Worm (Caenorhabditis elegans) whole organism, young adult: Measurements from ENCODE around the gene bbs-5.

Source experiments
- B0336.3 ChIP-seq: fragments of 200-800 bp; sonication (Bioruptor generic); IDR thresholded peaks from 2 replicates; pipeline ENCODE4 v1.3.6; 2022; ENCODE audit warnings: missing genetic modification characterization, missing compliant biosample characterization
- D2030.7 ChIP-seq: fragments of 200-800 bp; sonication (Bioruptor generic); IDR thresholded peaks from 2 replicates; pipeline ENCODE4 v1.3.6; 2022; ENCODE audit warnings: missing genetic modification reagents, missing genetic modification characterization, missing compliant biosample characterization
- F37B4.10 ChIP-seq: fragments of 200-800 bp; sonication (Bioruptor generic); IDR thresholded peaks from 2 replicates; pipeline ENCODE4 v1.3.6; 2022; ENCODE audit warnings: missing genetic modification characterization, missing compliant biosample characterization
- F52B5.7 ChIP-seq: sonication (generic microtip); optimal IDR thresholded peaks from 2 replicates; lab custom pipeline; 2016; ENCODE audit warnings: mild to moderate bottlenecking, missing genetic modification characterization, missing compliant biosample characterization
- K11D2.4 ChIP-seq: fragments of 200-800 bp; sonication (Bioruptor generic); IDR thresholded peaks from 2 replicates; pipeline ENCODE4 v1.3.6; 2022; ENCODE audit warnings: missing genetic modification reagents, missing genetic modification characterization, missing compliant biosample characterization
- T07F8.4 ChIP-seq: sonication (generic microtip); optimal IDR thresholded peaks from 2 replicates; lab custom pipeline; 2016; ENCODE audit warnings: mild to moderate bottlenecking, missing genetic modification characterization, moderate library complexity, missing compliant biosample characterization
- T26A5.8 ChIP-seq: sonication (generic microtip); optimal IDR thresholded peaks from 2 replicates; lab custom pipeline; 2016; ENCODE audit warnings: missing genetic modification characterization, missing compliant biosample characterization
- Y67H2A.10 ChIP-seq: fragments of 200-800 bp; sonication (Bioruptor generic); conservative IDR thresholded peaks from 2 replicates; pipeline ENCODE4 v1.3.6; 2022; ENCODE audit warnings: missing genetic modification reagents, missing genetic modification characterization, missing compliant biosample characterization
- aptf-3 ChIP-seq: fragments of 200-800 bp; sonication (Bioruptor generic); IDR thresholded peaks from 2 replicates; pipeline ENCODE4 v1.3.6; 2022; ENCODE audit warnings: missing genetic modification characterization, missing compliant biosample characterization
- attf-5 ChIP-seq: fragments of 200-800 bp; sonication (Bioruptor generic); optimal IDR thresholded peaks from 2 replicates; lab custom pipeline; 2018; ENCODE audit warnings: mild to moderate bottlenecking, missing genetic modification characterization, missing compliant biosample characterization
- attf-6 ChIP-seq: fragments of 200-800 bp; sonication (Bioruptor generic); IDR thresholded peaks from 2 replicates; pipeline ENCODE4 v1.3.6; 2022; ENCODE audit warnings: missing genetic modification reagents, missing genetic modification characterization, missing compliant biosample characterization
- bed-1 ChIP-seq: fragments of 200-800 bp; sonication (Bioruptor generic); IDR thresholded peaks from 2 replicates; pipeline ENCODE4 v1.3.6; 2022; ENCODE audit warnings: missing genetic modification reagents, missing genetic modification characterization, missing compliant biosample characterization
- bed-2 ChIP-seq: fragments of 200-800 bp; sonication (Bioruptor generic); IDR thresholded peaks from 2 replicates; pipeline ENCODE4 v1.3.6; 2022; ENCODE audit warnings: missing genetic modification reagents, missing genetic modification characterization, missing compliant biosample characterization
- cebp-2 ChIP-seq: fragments of 200-800 bp; sonication (Bioruptor generic); IDR thresholded peaks from 2 replicates; pipeline ENCODE4 v1.3.6; 2022; ENCODE audit warnings: missing genetic modification characterization, missing compliant biosample characterization
- ceh-100 ChIP-seq: fragments of 200-800 bp; sonication (Bioruptor generic); IDR thresholded peaks from 2 replicates; pipeline ENCODE4 v1.3.6; 2022; ENCODE audit warnings: missing genetic modification reagents, missing genetic modification characterization, missing compliant biosample characterization
- egl-18 ChIP-seq: fragments of 200-800 bp; sonication (Bioruptor generic); IDR thresholded peaks from 2 replicates; pipeline ENCODE4 v1.3.6; 2022; ENCODE audit warnings: missing genetic modification reagents, missing genetic modification characterization, missing compliant biosample characterization
- egl-44 ChIP-seq: fragments of 200-800 bp; sonication (Bioruptor generic); IDR thresholded peaks from 2 replicates; pipeline ENCODE4 v1.3.6; 2022; ENCODE audit warnings: missing genetic modification reagents, missing genetic modification characterization, missing compliant biosample characterization
- egrh-3 ChIP-seq: fragments of 200-800 bp; sonication (Bioruptor generic); IDR thresholded peaks from 2 replicates; pipeline ENCODE4 v1.3.6; 2022; ENCODE audit warnings: missing genetic modification reagents, missing genetic modification characterization, missing compliant biosample characterization
- gei-17 ChIP-seq: fragments of 200-800 bp; sonication (Bioruptor generic); optimal IDR thresholded peaks from 2 replicates; lab custom pipeline; 2018; ENCODE audit warnings: mild to moderate bottlenecking, missing genetic modification characterization, missing compliant biosample characterization
- let-526 ChIP-seq: fragments of 200-800 bp; sonication (Bioruptor generic); IDR thresholded peaks from 2 replicates; pipeline ENCODE4 v1.3.6; 2022; ENCODE audit warnings: missing genetic modification reagents, missing genetic modification characterization, missing compliant biosample characterization
- lin-26 ChIP-seq: fragments of 200-800 bp; sonication (Bioruptor generic); IDR thresholded peaks from 2 replicates; pipeline ENCODE4 v1.3.6; 2022; ENCODE audit warnings: missing genetic modification reagents, missing genetic modification characterization, missing compliant biosample characterization
- lir-1 ChIP-seq: fragments of 200-800 bp; sonication (Bioruptor generic); conservative IDR thresholded peaks from 2 replicates; pipeline ENCODE4 v1.3.6; 2022; ENCODE audit warnings: missing genetic modification reagents, missing genetic modification characterization, missing compliant biosample characterization
- lsy-27 ChIP-seq: sonication (generic microtip); optimal IDR thresholded peaks from 2 replicates; lab custom pipeline; 2017; ENCODE audit warnings: missing genetic modification characterization, mild to moderate bottlenecking, missing compliant biosample characterization, antibody characterized with exemption, missing genotype, borderline replicate concordance; ENCODE audit not compliant: insufficient read depth
- madf-10 ChIP-seq: sonication (generic microtip); optimal IDR thresholded peaks from 2 replicates; lab custom pipeline; 2016; ENCODE audit warnings: mild to moderate bottlenecking, missing genetic modification characterization, missing compliant biosample characterization
- madf-8 ChIP-seq: fragments of 200-800 bp; sonication (Bioruptor generic); conservative IDR thresholded peaks from 2 replicates; pipeline ENCODE4 v1.3.6; 2022; ENCODE audit warnings: missing genetic modification reagents, missing genetic modification characterization, missing compliant biosample characterization
- mel-28 ChIP-seq: sonication (generic microtip); optimal IDR thresholded peaks from 2 replicates; lab custom pipeline; 2016; ENCODE audit warnings: borderline replicate concordance, mild to moderate bottlenecking, missing genetic modification characterization, missing compliant biosample characterization
- nfyb-1 ChIP-seq: fragments of 200-800 bp; sonication (Bioruptor generic); IDR thresholded peaks from 2 replicates; pipeline ENCODE4 v1.3.6; 2022; ENCODE audit warnings: missing genetic modification reagents, missing genetic modification characterization, missing compliant biosample characterization
- pbrm-1 ChIP-seq: fragments of 200-800 bp; sonication (Bioruptor generic); IDR thresholded peaks from 2 replicates; pipeline ENCODE4 v1.3.6; 2022; ENCODE audit warnings: missing genetic modification reagents, missing genetic modification characterization, missing compliant biosample characterization
- pha-4 ChIP-seq: fragments of 150-350 bp; sonication (generic microtip); optimal IDR thresholded peaks from 2 replicates; lab custom pipeline; 2014; ENCODE audit warnings: missing biosample characterization, missing genetic modification reagents, missing genetic modification characterization
- repo-1 ChIP-seq: sonication (generic microtip); optimal IDR thresholded peaks from 2 replicates; lab custom pipeline; 2017; ENCODE audit warnings: mild to moderate bottlenecking, missing genetic modification characterization, missing compliant biosample characterization
- sdz-38 ChIP-seq: sonication (generic microtip); optimal IDR thresholded peaks from 2 replicates; lab custom pipeline; 2016; ENCODE audit warnings: missing genotype, missing genetic modification characterization, missing compliant biosample characterization
- sea-2 ChIP-seq: fragments of 200-800 bp; sonication (Bioruptor generic); IDR thresholded peaks from 2 replicates; pipeline ENCODE4 v1.3.6; 2022; ENCODE audit warnings: missing genetic modification characterization, missing compliant biosample characterization
- somi-1 ChIP-seq: fragments of 200-800 bp; sonication (Bioruptor generic); optimal IDR thresholded peaks from 2 replicates; lab custom pipeline; 2018; ENCODE audit warnings: mild to moderate bottlenecking, missing genetic modification characterization, missing compliant biosample characterization
- zfh-2 ChIP-seq: fragments of 200-800 bp; sonication (Bioruptor generic); conservative IDR thresholded peaks from 2 replicates; pipeline ENCODE4 v1.3.6; 2022; ENCODE audit warnings: missing genetic modification reagents, missing genetic modification characterization, missing compliant biosample characterization
- ztf-22 ChIP-seq: fragments of 200-800 bp; sonication (Bioruptor generic); optimal IDR thresholded peaks from 2 replicates; lab custom pipeline; 2018; ENCODE audit warnings: mild to moderate bottlenecking, missing genetic modification characterization, moderate library complexity, missing compliant biosample characterization

Gene bbs-5

ce11 chrIII:10240073-10240472, 21.5 kb downstream of the bbs-5 start:
- TF ChIP-seq bed-1 (GFP tag; lab: Robert Waterston, UW) (no peak), attf-5 (no peak)

DNA sequence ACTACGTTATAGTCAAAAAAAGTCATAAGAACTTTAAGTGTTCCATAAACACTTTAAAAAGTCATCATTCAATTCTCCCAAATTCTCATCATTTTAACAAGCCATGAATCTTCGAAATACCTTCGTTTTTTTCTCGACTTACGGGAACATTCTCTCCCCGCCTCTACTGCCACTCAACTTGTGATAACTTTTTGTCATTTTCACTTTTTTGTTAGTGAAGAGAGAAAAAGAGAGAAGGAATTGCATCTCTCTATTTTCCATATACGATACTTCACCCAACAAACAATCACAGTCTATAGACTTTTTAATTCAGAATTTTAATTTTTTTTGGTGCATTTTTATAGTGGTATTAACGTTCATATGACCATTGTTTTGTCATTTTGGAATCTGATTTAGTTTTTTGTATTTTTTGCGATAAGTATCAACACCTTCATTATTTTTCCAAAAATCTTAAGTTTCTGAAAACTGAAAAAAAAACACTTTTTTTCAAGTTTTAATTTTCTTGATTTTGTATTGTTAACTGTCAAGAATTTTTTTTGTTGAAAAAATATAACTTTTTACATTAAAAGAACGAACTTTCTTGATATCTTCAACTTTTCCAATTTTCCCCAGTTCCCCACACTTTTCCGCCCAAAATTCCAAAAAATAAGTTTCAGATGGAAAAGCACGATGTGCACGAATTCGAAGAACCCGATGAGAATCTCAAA, 23.0 kb downstream of the bbs-5 start, which contains the start of gene Y70G10A.3:
TSS of gene Y70G10A.3 (plus strand) at position 657 of the 707 bp plus-strand sequence.
- TF ChIP-seq lin-26 (GFP tag; lab: Robert Waterston, UW) (peak; percentile 42; the same call in 1 of the 2 replicates), egl-44 (GFP tag; lab: Robert Waterston, UW) (no peak), pha-4 (tag; lab: Kevin White, UChicago) (no peak), ceh-100 (GFP tag; lab: Robert Waterston, UW) (no peak)

DNA sequence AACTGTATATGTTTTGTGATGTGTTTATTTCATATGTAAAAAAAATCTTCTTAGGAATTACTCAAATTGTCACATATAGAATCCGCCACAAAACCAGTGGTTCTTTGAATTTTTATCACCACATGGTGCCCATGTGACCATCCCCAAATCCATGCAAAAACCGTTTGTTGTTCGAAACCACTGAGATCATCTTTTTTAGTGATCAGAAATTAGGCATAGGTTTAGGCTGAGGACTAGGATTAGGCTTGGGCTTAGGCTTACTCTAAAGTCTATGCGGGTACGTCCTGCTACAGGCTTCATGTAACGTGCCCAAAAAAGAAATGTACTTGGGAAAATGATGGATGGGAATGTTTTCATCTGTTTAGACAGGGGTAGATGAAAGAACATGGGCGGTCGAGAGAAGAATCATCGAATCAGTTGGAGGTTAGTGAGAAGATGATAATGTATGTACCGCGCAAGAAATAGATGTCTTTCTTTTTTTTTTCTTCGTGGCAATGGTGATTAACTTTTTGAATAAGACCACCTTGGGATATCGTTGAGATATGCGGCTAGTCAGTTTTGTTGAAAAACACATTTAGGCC, 25.2 kb downstream of the bbs-5 start:
- TF ChIP-seq lsy-27 (tag; lab: Kevin White, UChicago) (no peak), let-526 (no peak), lir-1 (GFP tag; lab: Robert Waterston, UW) (no peak), ztf-22 (GFP tag; lab: Kevin White, UChicago) (no peak), Y67H2A.10 (GFP tag; lab: Robert Waterston, UW) (no peak), T07F8.4 (no peak), B0336.3 (GFP tag; lab: Robert Waterston, UW) (no peak)

DNA sequence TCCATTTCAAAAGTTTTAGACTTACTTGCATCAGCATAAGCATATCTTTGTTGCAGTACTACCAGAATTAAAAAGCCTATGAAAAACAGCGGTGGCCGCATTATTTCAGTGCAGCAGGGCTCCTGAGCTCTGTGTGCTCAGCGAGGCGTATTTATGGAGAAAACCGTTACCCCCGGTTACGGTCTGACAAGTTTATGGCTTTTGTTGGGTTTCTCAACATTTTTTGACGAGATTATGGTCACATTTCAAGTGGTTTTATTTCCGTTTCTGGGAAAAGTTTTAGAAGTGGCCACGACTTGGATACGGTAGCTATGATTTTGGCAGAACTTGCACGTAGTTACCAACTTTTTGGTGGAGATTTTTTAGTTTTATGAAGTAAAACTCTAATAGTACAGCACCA, 27.6 kb downstream of the bbs-5 start, which contains the start of gene paml-1:
TSS of gene paml-1 (minus strand) at position 101 of the 400 bp plus-strand sequence.
- TF ChIP-seq sea-2 (GFP tag; lab: Robert Waterston, UW) (no peak), cebp-2 (GFP tag; lab: Robert Waterston, UW) (no peak), zfh-2 (no peak), madf-8 (no peak), gei-17 (GFP tag; lab: Kevin White, UChicago) (no peak), bed-2 (no peak), pbrm-1 (GFP tag; lab: Robert Waterston, UW) (no peak), lir-1 (GFP tag; lab: Robert Waterston, UW) (no peak), let-526 (no peak), attf-6 (GFP tag; lab: Robert Waterston, UW) (no peak), mel-28 (no peak), egl-18 (no peak), egrh-3 (no peak), F37B4.10 (GFP tag; lab: Robert Waterston, UW) (no peak), nfyb-1 (no peak), sdz-38 (tag; lab: Kevin White, UChicago) (no peak)

ce11 chrIII:10231641-10232040, 29.9 kb downstream of the bbs-5 start:
- TF ChIP-seq madf-10 (tag; lab: Kevin White, UChicago) (no peak), repo-1 (tag; lab: Kevin White, UChicago) (no peak), D2030.7 (GFP tag; lab: Robert Waterston, UW) (no peak), K11D2.4 (GFP tag; lab: Robert Waterston, UW) (no peak), mel-28 (no peak), F52B5.7 (tag; lab: Kevin White, UChicago) (no peak), T26A5.8 (tag; lab: Kevin White, UChicago) (no peak), aptf-3 (GFP tag; lab: Robert Waterston, UW) (no peak), somi-1 (GFP tag; lab: Kevin White, UChicago) (no peak)
